Fruit fly (Drosophila melanogaster) whole organism, prepupa: ENCODE results near the gene CG11889.
A peak's percentile ranks its signal among the peaks of the same experiment; 100 is the strongest.

Experiments used
- Blimp-1 ChIP-seq: fragments of 200-800 bp; sonication (Bioruptor generic); optimal IDR thresholded peaks from 3 replicates; lab custom pipeline; 2017; ENCODE audit warnings: missing biosample characterization, missing genetic modification characterization, mild to moderate bottlenecking, moderate library complexity, missing genetic modification reagents
- CG10631 ChIP-seq: fragments of 200-800 bp; sonication (Bioruptor generic); optimal IDR thresholded peaks from 2 replicates; lab custom pipeline; 2016; ENCODE audit warnings: missing biosample characterization, missing genetic modification characterization
- CG10669 ChIP-seq: fragments of 200-800 bp; sonication (Bioruptor generic); optimal IDR thresholded peaks from 3 replicates; lab custom pipeline; 2018; ENCODE audit warnings: missing biosample characterization, mild to moderate bottlenecking, missing genetic modification characterization, moderate library complexity
- CG11294 ChIP-seq: fragments of 200-800 bp; sonication (Bioruptor generic); IDR thresholded peaks from 2 replicates; pipeline ENCODE4 v1.3.6; 2022; ENCODE audit warnings: missing biosample characterization, missing genetic modification characterization
- CG11902 ChIP-seq: fragments of 200-800 bp; sonication (Bioruptor generic); optimal IDR thresholded peaks from 3 replicates; lab custom pipeline; 2016; ENCODE audit warnings: missing biosample characterization, missing genetic modification characterization
- CG15336 ChIP-seq: fragments of 200-800 bp; sonication (Bioruptor generic); IDR thresholded peaks from 2 replicates; pipeline ENCODE4 v1.3.6; 2022; ENCODE audit warnings: missing biosample characterization, missing genetic modification characterization
- CG1621 ChIP-seq: fragments of 200-800 bp; sonication (Bioruptor generic); optimal IDR thresholded peaks from 3 replicates; lab custom pipeline; 2018; ENCODE audit warnings: missing biosample characterization, mild to moderate bottlenecking, missing genetic modification characterization
- CG16779 ChIP-seq: fragments of 200-800 bp; sonication (Bioruptor generic); optimal IDR thresholded peaks from 3 replicates; lab custom pipeline; 2017; ENCODE audit warnings: missing biosample characterization, mild to moderate bottlenecking, missing genetic modification characterization
- CG3032 ChIP-seq: fragments of 200-800 bp; optimal IDR thresholded peaks from 2 replicates; lab custom pipeline; 2019; ENCODE audit warnings: missing biosample characterization, mild to moderate bottlenecking, missing genetic modification characterization, moderate library complexity
- CG32006 ChIP-seq: fragments of 200-800 bp; sonication (Bioruptor generic); optimal IDR thresholded peaks from 3 replicates; lab custom pipeline; 2017; ENCODE audit warnings: missing biosample characterization, mild to moderate bottlenecking, missing genetic modification characterization
- CG34406 ChIP-seq: fragments of 200-800 bp; sonication (Bioruptor generic); optimal IDR thresholded peaks from 3 replicates; lab custom pipeline; 2016; ENCODE audit warnings: missing biosample characterization, missing genetic modification characterization
- CG3919 ChIP-seq: fragments of 200-800 bp; sonication (Bioruptor generic); optimal IDR thresholded peaks from 3 replicates; lab custom pipeline; 2016; ENCODE audit warnings: missing biosample characterization, missing genetic modification characterization
- CG6163 ChIP-seq: fragments of 200-800 bp; sonication (Bioruptor generic); IDR thresholded peaks from 3 replicates; pipeline ENCODE4 v1.3.6; 2022; ENCODE audit warnings: missing biosample characterization, missing genetic modification characterization
- CG6276 ChIP-seq: fragments of 200-800 bp; sonication (Bioruptor generic); optimal IDR thresholded peaks from 2 replicates; lab custom pipeline; 2017; ENCODE audit warnings: missing biosample characterization, mild to moderate bottlenecking, missing genetic modification characterization
- CG6792 ChIP-seq: fragments of 200-800 bp; sonication (Bioruptor generic); optimal IDR thresholded peaks from 3 replicates; lab custom pipeline; 2016; ENCODE audit warnings: missing biosample characterization, missing genetic modification characterization
- CG6854 ChIP-seq: fragments of 200-800 bp; sonication (Bioruptor generic); optimal IDR thresholded peaks from 2 replicates; lab custom pipeline; 2017; ENCODE audit warnings: missing biosample characterization, mild to moderate bottlenecking, missing genetic modification characterization
- CG8319 ChIP-seq: fragments of 200-800 bp; sonication (Bioruptor generic); optimal IDR thresholded peaks from 3 replicates; lab custom pipeline; 2016; ENCODE audit warnings: missing biosample characterization, missing genetic modification characterization
- CG8632 ChIP-seq: fragments of 200-800 bp; sonication (Bioruptor generic); optimal IDR thresholded peaks from 3 replicates; lab custom pipeline; 2016; ENCODE audit warnings: missing biosample characterization, missing genetic modification characterization
- CG9139 ChIP-seq: fragments of 200-800 bp; sonication (Bioruptor generic); optimal IDR thresholded peaks from 3 replicates; lab custom pipeline; 2017; ENCODE audit warnings: missing biosample characterization, mild to moderate bottlenecking, missing genetic modification characterization
- Eip78C ChIP-seq: fragments of 200-800 bp; sonication (Bioruptor generic); peaks from one replicate; lab custom pipeline; 2016; ENCODE audit warnings: missing biosample characterization, missing genetic modification characterization
- Ets21C ChIP-seq: fragments of 200-800 bp; sonication (Bioruptor generic); optimal IDR thresholded peaks from 3 replicates; lab custom pipeline; 2016; ENCODE audit warnings: missing biosample characterization, missing genetic modification characterization
- Gug ChIP-seq: fragments of 200-800 bp; sonication (Bioruptor generic); IDR thresholded peaks from 2 replicates; pipeline ENCODE4 v1.3.6; 2022; ENCODE audit warnings: missing biosample characterization, missing genetic modification characterization
- Hr38 ChIP-seq: sonication (Bioruptor generic); optimal IDR thresholded peaks from 2 replicates; lab custom pipeline; 2016; ENCODE audit warnings: missing biosample characterization, missing genetic modification characterization
- Hr39 ChIP-seq: fragments of 200-800 bp; sonication (Bioruptor generic); optimal IDR thresholded peaks from 2 replicates; lab custom pipeline; 2016; ENCODE audit warnings: missing biosample characterization, missing genetic modification characterization
- Met ChIP-seq: fragments of 200-800 bp; sonication (Bioruptor generic); optimal IDR thresholded peaks from 3 replicates; lab custom pipeline; 2016; ENCODE audit warnings: missing biosample characterization, missing genetic modification characterization
- Smox ChIP-seq: fragments of 200-800 bp; sonication (Bioruptor generic); optimal IDR thresholded peaks from 3 replicates; lab custom pipeline; 2016; ENCODE audit warnings: missing biosample characterization, missing genetic modification characterization
- Sox15 ChIP-seq: fragments of 200-800 bp; sonication (Bioruptor generic); optimal IDR thresholded peaks from 3 replicates; lab custom pipeline; 2016; ENCODE audit warnings: missing biosample characterization, missing genetic modification characterization
- acj6 ChIP-seq: fragments of 200-800 bp; sonication (Bioruptor generic); optimal IDR thresholded peaks from 3 replicates; lab custom pipeline; 2016; ENCODE audit warnings: missing biosample characterization, missing genetic modification characterization
- cyc ChIP-seq: fragments of 200-800 bp; sonication (Bioruptor generic); optimal IDR thresholded peaks from 3 replicates; lab custom pipeline; 2016; ENCODE audit warnings: missing biosample characterization, missing genetic modification characterization
- dac ChIP-seq: fragments of 200-800 bp; sonication (Bioruptor generic); optimal IDR thresholded peaks from 2 replicates; lab custom pipeline; 2017; ENCODE audit warnings: missing biosample characterization, mild to moderate bottlenecking, missing genetic modification characterization
- dsx ChIP-seq: fragments of 200-800 bp; optimal IDR thresholded peaks from 3 replicates; lab custom pipeline; 2019; ENCODE audit warnings: missing biosample characterization, mild to moderate bottlenecking, missing genetic modification characterization, moderate library complexity; ENCODE audit not compliant: poor library complexity, severe bottlenecking
- eg ChIP-seq: fragments of 200-800 bp; sonication (Bioruptor generic); IDR thresholded peaks from 3 replicates; pipeline ENCODE4 v1.3.6; 2022; ENCODE audit warnings: missing biosample characterization, missing genetic modification characterization
- esn ChIP-seq: fragments of 200-800 bp; sonication (Bioruptor generic); optimal IDR thresholded peaks from 2 replicates; lab custom pipeline; 2016; ENCODE audit warnings: missing biosample characterization, mild to moderate bottlenecking, missing genetic modification characterization, moderate library complexity
- fd85E ChIP-seq: fragments of 200-800 bp; sonication (Bioruptor generic); optimal IDR thresholded peaks from 3 replicates; lab custom pipeline; 2016; ENCODE audit warnings: missing biosample characterization, missing genetic modification characterization
- fkh ChIP-seq: fragments of 200-800 bp; sonication (Bioruptor generic); optimal IDR thresholded peaks from 3 replicates; lab custom pipeline; 2017; ENCODE audit warnings: missing biosample characterization, mild to moderate bottlenecking, missing genetic modification characterization, moderate library complexity
- lz ChIP-seq: fragments of 200-800 bp; sonication (Bioruptor generic); optimal IDR thresholded peaks from 3 replicates; lab custom pipeline; 2016; ENCODE audit warnings: missing biosample characterization, missing genetic modification characterization
- net ChIP-seq: fragments of 200-800 bp; sonication (Bioruptor generic); optimal IDR thresholded peaks from 3 replicates; lab custom pipeline; 2016; ENCODE audit warnings: missing biosample characterization, missing genetic modification characterization
- ss ChIP-seq, 2 experiments: fragments of 200-800 bp; sonication (Bioruptor generic); optimal IDR thresholded peaks; 2 replicates in 1 of 2; 3 replicates in 1 of 2; lab custom pipeline; 2017 to 2018; ENCODE audit warnings: mild to moderate bottlenecking in 2 of 2, missing biosample characterization in 2 of 2, missing genetic modification characterization in 2 of 2, moderate library complexity in 1 of 2
- svp ChIP-seq: fragments of 200-800 bp; sonication (Bioruptor generic); peaks from one replicate; lab custom pipeline; 2016; ENCODE audit warnings: missing biosample characterization, missing genetic modification characterization

CG11889 gene

DNA sequence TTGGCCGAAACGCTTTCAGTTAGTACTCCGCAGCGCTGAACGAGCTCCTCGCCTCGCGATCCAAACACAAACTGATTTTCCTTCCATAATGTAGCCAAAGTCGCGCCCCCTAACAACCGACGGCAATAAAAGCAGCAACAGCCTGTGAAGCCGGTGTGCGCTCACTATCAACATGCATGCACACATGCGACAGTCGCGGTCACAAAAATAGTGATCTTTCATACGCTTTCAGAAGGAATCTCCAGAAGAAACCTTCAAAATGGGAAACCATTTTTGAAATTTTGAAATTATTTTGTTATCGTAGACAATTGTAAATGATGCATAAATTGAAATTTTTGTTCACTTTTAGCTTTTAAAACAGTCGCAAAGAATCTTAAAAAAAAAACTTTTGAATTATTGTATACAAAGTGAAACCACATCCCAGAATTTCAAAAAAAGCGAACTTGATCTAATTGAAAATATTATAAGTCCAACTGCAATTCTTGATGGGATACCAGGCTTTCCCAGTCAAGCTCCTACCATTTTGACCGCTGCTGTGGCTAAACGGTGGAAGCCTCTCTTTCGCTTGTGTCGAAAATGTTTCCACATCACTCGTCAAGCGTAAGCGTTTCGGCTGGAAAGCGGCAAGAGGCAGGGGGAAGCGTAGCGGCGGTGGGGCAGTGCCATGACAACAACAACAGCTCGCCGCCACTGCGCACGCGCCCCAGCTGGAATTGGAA, 37.6 kb upstream of the CG11889 start, which contains the start of gene Cad96Cb (continued):
- peak; percentile 90 for TF ChIP-seq CG3032
- peak; percentile 98 for TF ChIP-seq svp (GFP tag; lab: Kevin White, UChicago)
- peak; percentile 89 for TF ChIP-seq CG8319
- TF ChIP-seq CG11902 (GFP tag; lab: Kevin White, UChicago) = peak; percentile 85
- TF ChIP-seq dsx = peak; percentile 80
- peak; percentile 91 for TF ChIP-seq Smox
- peak; percentile 12 for TF ChIP-seq Hr38 (GFP tag; lab: Kevin White, UChicago)
- TF ChIP-seq CG6854 (GFP tag; lab: Kevin White, UChicago) = peak; percentile 87
- peak; percentile 99 for TF ChIP-seq Eip78C (GFP tag; lab: Kevin White, UChicago)
- peak; percentile 93 for TF ChIP-seq cyc (GFP tag; lab: Kevin White, UChicago)
- peak; percentile 92 for TF ChIP-seq Hr39 (GFP tag; lab: Kevin White, UChicago)
- peak; percentile 76 for TF ChIP-seq Blimp-1
- peak; percentile 88 for TF ChIP-seq CG10631 (GFP tag; lab: Kevin White, UChicago)
- peak; percentile 91 for TF ChIP-seq dac (GFP tag; lab: Kevin White, UChicago)
- peak; percentile 97 for TF ChIP-seq CG6276 (GFP tag; lab: Kevin White, UChicago)
- peak; percentile 89 for TF ChIP-seq CG10669
- peak; percentile 71 for TF ChIP-seq CG1621 (tag; lab: Kevin White, UChicago)
- peak; percentile 84 for TF ChIP-seq Sox15
- peak; percentile 61 for TF ChIP-seq CG11294
- TF ChIP-seq eg (GFP tag; lab: Robert Waterston, UW) = peak; percentile 80; the same call in 2 of the 3 replicates
- peak; percentile 92 for TF ChIP-seq ss (GFP tag; optimal IDR thresholded peaks at IDR 0.05; lab: Kevin White, UChicago)
- peak; percentile 90 for TF ChIP-seq CG15336
- peak; percentile 92 for TF ChIP-seq CG16779
- TF ChIP-seq CG6792 (GFP tag; lab: Kevin White, UChicago) = peak; percentile 90
- peak; percentile 79 for TF ChIP-seq CG9139 (GFP tag; lab: Kevin White, UChicago)
- peak; percentile 95 for TF ChIP-seq CG3919
- peak; percentile 91 for TF ChIP-seq acj6 (GFP tag; lab: Kevin White, UChicago)
- peak; percentile 95 for TF ChIP-seq esn (GFP tag; lab: Kevin White, UChicago)
- TF ChIP-seq fd85E (GFP tag; lab: Kevin White, UChicago) = peak; percentile 57
- TF ChIP-seq CG34406 (GFP tag; lab: Kevin White, UChicago) = peak; percentile 89
- peak; percentile 98 for TF ChIP-seq CG32006

DNA sequence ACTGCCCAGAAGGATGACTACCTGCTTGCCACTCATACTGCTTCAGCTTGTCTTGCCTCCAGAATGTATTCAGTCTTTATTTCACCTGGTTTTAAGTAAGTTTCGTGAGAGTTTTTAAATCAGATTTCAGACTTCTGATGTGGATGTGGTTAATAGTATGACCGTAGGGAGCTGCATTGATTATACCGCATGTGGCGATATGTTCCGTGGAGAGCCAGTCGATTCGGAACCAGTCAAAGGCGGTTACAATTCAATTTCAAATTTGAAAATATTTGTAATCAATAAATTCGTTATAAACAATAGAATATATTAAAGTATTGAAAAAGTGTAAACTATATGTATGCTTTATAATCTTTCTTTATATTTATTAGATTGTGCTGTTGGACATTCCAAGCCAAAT, 34.6 kb upstream of the CG11889 start, which contains the start of gene Sil1:
Sil1 (minus strand) TSS at position 168 of the 400 bp plus-strand sequence.
- TF ChIP-seq CG1621 (tag; lab: Kevin White, UChicago) (peak; percentile 45), Gug (GFP tag; lab: Robert Waterston, UW) (no peak)

dm6 chr3R:25236121-25236520, 33.9 kb upstream of the CG11889 start:
- no peak for TF ChIP-seq eg (GFP tag; lab: Robert Waterston, UW)
- no peak for TF ChIP-seq cyc (GFP tag; lab: Kevin White, UChicago)
- peak; percentile 56 for TF ChIP-seq fkh (GFP tag; lab: Kevin White, UChicago)
- no peak for TF ChIP-seq lz (GFP tag; lab: Kevin White, UChicago)
- no peak for TF ChIP-seq Met
- no peak for TF ChIP-seq ss (GFP tag; optimal IDR thresholded peaks at IDR 0.05; lab: Kevin White, UChicago)
- peak; percentile 16 for TF ChIP-seq Eip78C (GFP tag; lab: Kevin White, UChicago)

dm6 chr3R:25237314-25237713, 32.7 kb upstream of the CG11889 start, which contains the start of gene Jhbp7:
Jhbp7 (plus strand) TSS chr3R:25237614.
- no peak for TF ChIP-seq Ets21C
- TF ChIP-seq CG6163 (GFP tag; lab: Robert Waterston, UW) = no peak
- TF ChIP-seq net = no peak
- peak in 1 of 2 experiments; percentile 0 for TF ChIP-seq ss (GFP tag; optimal IDR thresholded peaks at IDR 0.05; lab: Kevin White, UChicago)
- no peak for TF ChIP-seq CG8632
- TF ChIP-seq dsx = peak; percentile 8
